Fruit fly (Drosophila melanogaster) whole organism, prepupa: ENCODE measurements around the gene CG10702.

ENCODE experiments used
- Blimp-1 ChIP-seq: fragments of 200-800 bp; sonication (Bioruptor generic); optimal IDR thresholded peaks from 3 replicates; lab custom pipeline; 2017; ENCODE audit warnings: missing biosample characterization, missing genetic modification characterization, mild to moderate bottlenecking, moderate library complexity, missing genetic modification reagents
- CG11762 ChIP-seq: fragments of 200-800 bp; sonication (Bioruptor generic); optimal IDR thresholded peaks from 3 replicates; lab custom pipeline; 2016; ENCODE audit warnings: missing biosample characterization, missing genetic modification characterization; ENCODE audit not compliant: insufficient read depth
- CG15336 ChIP-seq: fragments of 200-800 bp; sonication (Bioruptor generic); IDR thresholded peaks from 2 replicates; pipeline ENCODE4 v1.3.6; 2022; ENCODE audit warnings: missing biosample characterization, missing genetic modification characterization
- CG6854 ChIP-seq: fragments of 200-800 bp; sonication (Bioruptor generic); optimal IDR thresholded peaks from 2 replicates; lab custom pipeline; 2017; ENCODE audit warnings: missing biosample characterization, mild to moderate bottlenecking, missing genetic modification characterization
- Eip78C ChIP-seq: fragments of 200-800 bp; sonication (Bioruptor generic); peaks from one replicate; lab custom pipeline; 2016; ENCODE audit warnings: missing biosample characterization, missing genetic modification characterization
- Eip93F ChIP-seq: fragments of 200-800 bp; sonication (Bioruptor generic); optimal IDR thresholded peaks from 2 replicates; lab custom pipeline; 2016; ENCODE audit warnings: missing biosample characterization, mild to moderate bottlenecking, missing genetic modification characterization
- Lpt ChIP-seq: fragments of 200-800 bp; sonication (Bioruptor generic); optimal IDR thresholded peaks from 3 replicates; lab custom pipeline; 2016; ENCODE audit warnings: missing biosample characterization, missing genetic modification characterization
- OdsH ChIP-seq: fragments of 200-800 bp; sonication (Bioruptor generic); optimal IDR thresholded peaks from 3 replicates; lab custom pipeline; 2016; ENCODE audit warnings: missing biosample characterization, missing genetic modification characterization
- Sox15 ChIP-seq: fragments of 200-800 bp; sonication (Bioruptor generic); optimal IDR thresholded peaks from 3 replicates; lab custom pipeline; 2016; ENCODE audit warnings: missing biosample characterization, missing genetic modification characterization
- dac ChIP-seq: fragments of 200-800 bp; sonication (Bioruptor generic); optimal IDR thresholded peaks from 2 replicates; lab custom pipeline; 2017; ENCODE audit warnings: missing biosample characterization, mild to moderate bottlenecking, missing genetic modification characterization
- dsx ChIP-seq: fragments of 200-800 bp; optimal IDR thresholded peaks from 3 replicates; lab custom pipeline; 2019; ENCODE audit warnings: missing biosample characterization, mild to moderate bottlenecking, missing genetic modification characterization, moderate library complexity; ENCODE audit not compliant: poor library complexity, severe bottlenecking
- fd59A ChIP-seq: fragments of 200-800 bp; sonication (Bioruptor generic); optimal IDR thresholded peaks from 2 replicates; lab custom pipeline; 2017; ENCODE audit warnings: missing biosample characterization, mild to moderate bottlenecking, missing genetic modification characterization, missing genetic modification reagents
- salr ChIP-seq, 2 experiments: fragments of 200-800 bp; sonication (Bioruptor generic); optimal IDR thresholded peaks; 3 replicates each; lab custom pipeline; 2016 to 2018; ENCODE audit warnings: missing biosample characterization in 2 of 2, missing genetic modification characterization in 2 of 2, mild to moderate bottlenecking in 1 of 2
- spab ChIP-seq: fragments of 200-800 bp; sonication (Bioruptor generic); optimal IDR thresholded peaks from 2 replicates; lab custom pipeline; 2017; ENCODE audit warnings: missing biosample characterization, mild to moderate bottlenecking, missing genetic modification characterization, missing genetic modification reagents

DNA sequence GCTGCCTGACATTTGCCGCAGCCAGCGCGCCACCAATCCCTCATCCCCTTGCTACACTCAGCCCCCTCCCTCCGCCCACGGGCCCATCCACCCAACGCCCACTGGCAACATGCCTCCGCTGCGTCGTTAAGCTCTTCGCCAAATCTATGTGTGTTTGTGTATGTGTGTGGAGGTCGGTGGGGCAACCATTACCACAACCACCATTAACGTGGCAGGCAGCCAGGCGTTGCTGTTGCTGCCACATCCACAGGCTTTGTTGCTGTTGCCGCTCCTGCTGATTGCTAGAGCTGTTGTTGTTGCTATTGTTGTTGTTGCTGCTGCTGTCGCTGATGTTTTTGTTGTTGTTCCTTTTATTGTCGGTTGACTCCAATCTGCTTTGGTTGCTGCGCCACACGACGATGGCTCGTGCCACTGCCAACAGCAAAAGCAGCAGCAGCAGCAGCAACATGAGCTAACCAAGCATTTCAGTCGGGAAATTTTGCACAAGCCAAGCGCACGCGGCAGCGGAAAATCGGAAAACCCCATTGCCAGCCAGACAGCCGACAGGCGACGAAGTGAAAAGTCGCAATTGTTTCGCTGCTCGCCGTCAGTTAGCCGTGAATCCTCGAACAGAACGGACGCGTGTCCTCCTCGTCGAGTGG, 42.3 kb downstream of the CG10702 start, which contains the start of gene Sidpn:
- TF ChIP-seq CG6854 (GFP tag; lab: Kevin White, UChicago) (no peak), dsx (GFP tag; lab: Kevin White, UChicago) (no peak), fd59A (GFP tag; lab: Kevin White, UChicago) (no peak), Eip78C (no peak), dac (GFP tag; lab: Kevin White, UChicago) (no peak), spab (GFP tag; lab: Kevin White, UChicago) (no peak), CG15336 (GFP tag; lab: Robert Waterston, UW) (no peak), Blimp-1 (no peak), Sox15 (GFP tag; lab: Kevin White, UChicago) (no peak), Eip93F (no peak), OdsH (no peak), salr (GFP tag; optimal IDR thresholded peaks at IDR 0.05; lab: Kevin White, UChicago) (no peak), Lpt (GFP tag; lab: Kevin White, UChicago) (no peak), CG11762 (no peak)
